Worm (Caenorhabditis elegans): ENCODE data around the gene abf-5.

Gene abf-5

ce11 chrX:12761295-12761775 is 31.3 kb upstream of the abf-5 start:
- TF ChIP-seq nhr-77 (tag; optimal IDR thresholded peaks at IDR 0.05) (no peak), nhr-19 (GFP tag; conservative IDR thresholded peaks at IDR 0.05) (peak; percentile 55), blmp-1 (tag; optimal IDR thresholded peaks at IDR 0.05) (peak; percentile 86), ets-5 (GFP tag; IDR thresholded peaks at IDR 0.05) (no peak), isw-1 (GFP tag; IDR thresholded peaks at IDR 0.05) (no peak), lin-13 (GFP tag; optimal IDR thresholded peaks at IDR 0.05) (no peak), fkh-4 (tag; optimal IDR thresholded peaks at IDR 0.05; ENCODE audit: borderline replicate concordance) (peak; percentile 48), ztf-4 (tag; optimal IDR thresholded peaks at IDR 0.05) (peak; percentile 2), mep-1 (tag; optimal IDR thresholded peaks at IDR 0.05) (no peak), ceh-82 (tag; optimal IDR thresholded peaks at IDR 0.05) (no peak), lin-14 (GFP tag; optimal IDR thresholded peaks at IDR 0.05) (peak; percentile 83), egl-13 (tag; optimal IDR thresholded peaks at IDR 0.05) (no peak), nhr-84 (tag; optimal IDR thresholded peaks at IDR 0.05) (no peak), mdl-1 (tag; optimal IDR thresholded peaks at IDR 0.05) (peak in 1 of 2 experiments; percentile 42), egl-27 (tag; optimal IDR thresholded peaks at IDR 0.05) (no peak), unc-98 (GFP tag; IDR thresholded peaks at IDR 0.05) (no peak), nhr-20 (tag; optimal IDR thresholded peaks at IDR 0.05) (peak; percentile 61), efl-3 (GFP tag; optimal IDR thresholded peaks at IDR 0.05) (no peak), lsy-2 (tag; optimal IDR thresholded peaks at IDR 0.05) (peak; percentile 29 to 30), nhr-90 (tag; optimal IDR thresholded peaks at IDR 0.05; ENCODE audit: poor library complexity) (peak; percentile 26), unc-130 (tag; optimal IDR thresholded peaks at IDR 0.05) (peak; percentile 4), ama-1 (optimal IDR thresholded peaks at IDR 0.05) (no peak), nhr-237 (tag; optimal IDR thresholded peaks at IDR 0.05) (no peak), jun-1 (tag; optimal IDR thresholded peaks at IDR 0.05) (no peak), lin-35 (GFP tag; optimal IDR thresholded peaks at IDR 0.05) (peak in 1 of 2 experiments; percentile 45), nhr-85 (tag) (peak; percentile 90), C16A3.4 (tag; optimal IDR thresholded peaks at IDR 0.05) (no peak), irx-1 (tag; optimal IDR thresholded peaks at IDR 0.05) (no peak), elt-2 (tag; optimal IDR thresholded peaks at IDR 0.05) (peak; percentile 48), nhr-71 (tag; optimal IDR thresholded peaks at IDR 0.05) (peak; percentile 82), xbp-1 (tag; optimal IDR thresholded peaks at IDR 0.05) (no peak), mef-2 (tag; optimal IDR thresholded peaks at IDR 0.05) (no peak), nhr-47 (tag; optimal IDR thresholded peaks at IDR 0.05) (no peak), lin-15B (tag; optimal IDR thresholded peaks at IDR 0.05) (no peak), dsc-1 (tag; optimal IDR thresholded peaks at IDR 0.05) (peak; percentile 89), vab-15 (tag; optimal IDR thresholded peaks at IDR 0.05) (peak; percentile 16), lin-39 (tag; optimal IDR thresholded peaks at IDR 0.05) (peak; percentile 50), ceh-63 (GFP tag; optimal IDR thresholded peaks at IDR 0.05) (no peak), ztf-11 (tag; optimal IDR thresholded peaks at IDR 0.05) (no peak), ceh-90 (tag; optimal IDR thresholded peaks at IDR 0.05) (no peak), nhr-28 (tag; optimal IDR thresholded peaks at IDR 0.05) (no peak), fkh-8 (tag; optimal IDR thresholded peaks at IDR 0.05) (no peak), grh-1 (GFP tag; IDR thresholded peaks at IDR 0.05) (peak; percentile 32; the same call in 1 of the 2 replicates), nhr-12 (tag; optimal IDR thresholded peaks at IDR 0.05) (no peak), dpl-1 (GFP tag; optimal IDR thresholded peaks at IDR 0.05) (no peak), unc-62 (GFP tag; optimal IDR thresholded peaks at IDR 0.05) (no peak), rnt-1 (tag; optimal IDR thresholded peaks at IDR 0.05) (peak; percentile 55), sup-37 (GFP tag; optimal IDR thresholded peaks at IDR 0.05) (no peak), sox-4 (tag; optimal IDR thresholded peaks at IDR 0.05) (no peak), tlp-1 (tag; optimal IDR thresholded peaks at IDR 0.05) (no peak), hlh-4 (tag; optimal IDR thresholded peaks at IDR 0.05) (no peak), elt-3 (tag; optimal IDR thresholded peaks at IDR 0.05) (peak in 2 of 6 experiments; percentile 44 to 74), snpc-4 (tag; optimal IDR thresholded peaks at IDR 0.05) (no peak), snu-23 (GFP tag; optimal IDR thresholded peaks at IDR 0.05) (peak; percentile 67)
